Worm (Caenorhabditis elegans) whole organism, L1 larva: ENCODE measurements around the gene fbxa-141.

Experiments
- C34B4.2 ChIP-seq: sonication (generic microtip); optimal IDR thresholded peaks from 2 replicates; lab custom pipeline; 2017; ENCODE audit warnings: mild to moderate bottlenecking, missing genetic modification characterization, missing compliant biosample characterization
- F16B12.6 ChIP-seq: fragments of 150-350 bp; optimal IDR thresholded peaks from 2 replicates; lab custom pipeline; 2014; ENCODE audit warnings: missing biosample characterization, missing genetic modification characterization
- ama-1 ChIP-seq: fragments of 150-350 bp; optimal IDR thresholded peaks from 2 replicates; lab custom pipeline; 2014
- lin-39 ChIP-seq: fragments of 150-350 bp; optimal IDR thresholded peaks from 2 replicates; lab custom pipeline; 2014; ENCODE audit warnings: missing biosample characterization, missing genetic modification reagents, missing genetic modification characterization
- lsy-2 ChIP-seq, 2 experiments: fragments of 150-350 bp; optimal IDR thresholded peaks; 2 replicates each; lab custom pipeline; 2014; ENCODE audit warnings: missing biosample characterization in 2 of 2, missing genetic modification characterization in 2 of 2
- rnt-1 ChIP-seq: sonication (generic microtip); optimal IDR thresholded peaks from 2 replicates; lab custom pipeline; 2016; ENCODE audit warnings: mild to moderate bottlenecking, missing genetic modification characterization, moderate library complexity, missing compliant biosample characterization
- unc-30 ChIP-seq: sonication (generic microtip); optimal IDR thresholded peaks from 2 replicates; lab custom pipeline; 2017; ENCODE audit warnings: missing biosample characterization, missing genetic modification characterization

ce11 chrX:14517842-14518241 is 5.1 kb upstream of the fbxa-141 start:
- TF ChIP-seq unc-30 (tag; lab: Kevin White, UChicago) (no peak), lin-39 (tag; lab: Kevin White, UChicago) (no peak), C34B4.2 (no peak), ama-1 (no peak), F16B12.6 (tag; lab: Kevin White, UChicago) (no peak), rnt-1 (tag; lab: Kevin White, UChicago) (no peak), lsy-2 (tag; optimal IDR thresholded peaks at IDR 0.05; lab: Kevin White, UChicago) (no peak)
